Worm (Caenorhabditis elegans) whole organism, L1 larva: ENCODE measurements around the gene fbxa-215.

Experiments used
- dpl-1 ChIP-seq, 3 experiments: fragments of 150-350 bp in 2 of 3; sonication (generic microtip) in 1 of 3; optimal IDR thresholded peaks; 2 replicates each; lab custom pipeline; 2014 to 2017; ENCODE audit warnings: missing biosample characterization in 3 of 3, missing genetic modification characterization in 3 of 3, missing genetic modification reagents in 3 of 3
- elt-3 ChIP-seq, 6 experiments: fragments of 150-350 bp in 1 of 6; sonication (generic microtip); optimal IDR thresholded peaks; 2 replicates each; lab custom pipeline; 2017 to 2018; ENCODE audit warnings: missing biosample characterization in 6 of 6, missing genetic modification characterization in 6 of 6, inconsistent platforms in 1 of 6
- jun-1 ChIP-seq: fragments of 150-350 bp; optimal IDR thresholded peaks from 2 replicates; lab custom pipeline; 2014; ENCODE audit warnings: missing biosample characterization, missing genetic modification reagents, missing genetic modification characterization
- lsy-2 ChIP-seq, 2 experiments: fragments of 150-350 bp; optimal IDR thresholded peaks; 2 replicates each; lab custom pipeline; 2014; ENCODE audit warnings: missing biosample characterization in 2 of 2, missing genetic modification characterization in 2 of 2
- nhr-28 ChIP-seq: fragments of 150-350 bp; optimal IDR thresholded peaks from 2 replicates; lab custom pipeline; 2014; ENCODE audit warnings: missing biosample characterization, missing genetic modification characterization

DNA sequence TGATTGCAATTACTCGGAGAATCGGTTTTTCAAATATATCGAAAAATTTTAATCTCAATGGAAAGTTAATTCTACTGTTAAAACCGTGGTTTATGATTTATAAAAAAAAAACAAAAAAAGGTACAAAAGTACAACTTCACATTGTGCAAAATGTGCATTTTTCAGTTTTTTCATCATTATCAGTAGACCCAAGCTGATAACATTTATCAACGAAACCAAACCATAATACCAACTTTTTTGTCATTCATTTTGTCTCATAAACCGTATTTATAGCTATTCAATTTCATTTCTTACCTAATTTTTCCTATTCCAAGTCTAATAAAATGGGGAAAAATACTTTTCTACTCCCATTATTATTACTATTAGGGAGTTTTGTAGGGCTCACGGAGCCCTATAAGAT is 27.7 kb downstream of the fbxa-215 start, which contains the start of gene ugt-22:
- no peak for TF ChIP-seq dpl-1 (GFP tag; optimal IDR thresholded peaks at IDR 0.05; lab: Kevin White, UChicago)
- TF ChIP-seq nhr-28 (tag; lab: Kevin White, UChicago) = no peak
- TF ChIP-seq lsy-2 (tag; optimal IDR thresholded peaks at IDR 0.05; lab: Kevin White, UChicago) = no peak
- no peak for TF ChIP-seq jun-1 (tag; lab: Kevin White, UChicago)
- TF ChIP-seq elt-3 (tag; optimal IDR thresholded peaks at IDR 0.05; lab: Kevin White, UChicago) = no peak
